Worm (Caenorhabditis elegans): ENCODE data around the gene T10G3.1.

T10G3.1 gene

DNA sequence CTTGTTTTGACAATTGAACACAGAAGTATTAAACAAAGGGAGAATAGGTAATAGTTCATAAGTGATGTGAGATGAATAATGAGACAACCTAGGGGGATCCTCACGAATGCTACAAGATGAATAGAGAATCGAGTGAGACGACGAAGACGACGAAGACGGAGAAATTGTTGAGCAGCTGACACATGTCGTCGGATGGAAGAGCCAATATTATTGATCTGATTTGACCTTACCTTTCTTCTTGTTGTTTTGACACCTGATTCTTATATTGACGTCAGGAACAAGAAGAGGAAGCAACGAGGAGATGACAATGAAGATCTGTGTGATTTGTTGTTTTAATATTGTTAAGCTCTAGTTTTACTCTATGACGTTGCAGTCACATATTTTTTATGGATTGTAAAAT lies at the start of gene T10G3.1:
T10G3.1 (minus strand) TSS at position 213 of the 400 bp plus-strand sequence.
- TF ChIP-seq ceh-79 (tag; optimal IDR thresholded peaks at IDR 0.05) (no peak), B0019.2 (GFP tag; conservative IDR thresholded peaks at IDR 0.05) (no peak), dox-1 (GFP tag; IDR thresholded peaks at IDR 0.05) (no peak), F23B12.7 (tag; optimal IDR thresholded peaks at IDR 0.05; ENCODE audit: insufficient read depth) (no peak), nfyb-1 (GFP tag; IDR thresholded peaks at IDR 0.05) (no peak), F10E7.11 (tag; optimal IDR thresholded peaks at IDR 0.05) (no peak), zfh-2 (GFP tag; conservative IDR thresholded peaks at IDR 0.05) (no peak), K11D2.4 (GFP tag; IDR thresholded peaks at IDR 0.05) (no peak), bed-1 (GFP tag; IDR thresholded peaks at IDR 0.05) (no peak), mxl-1 (tag; optimal IDR thresholded peaks at IDR 0.05) (no peak), hmg-1.2 (GFP tag; IDR thresholded peaks at IDR 0.05) (no peak), ama-1 (optimal IDR thresholded peaks at IDR 0.05) (no peak), ama-1 (GFP tag; optimal IDR thresholded peaks at IDR 0.05) (no peak), ztf-25 (GFP tag; IDR thresholded peaks at IDR 0.05) (no peak), somi-1 (GFP tag; optimal IDR thresholded peaks at IDR 0.05) (no peak)

ce11 chrV:13523194-13523593 lies 49.7 kb upstream of the T10G3.1 start, which contains the start of gene R11G10.3:
TSS of gene R11G10.3 (plus strand) at chrV:13523494.
- no peak for TF ChIP-seq ama-1 (optimal IDR thresholded peaks at IDR 0.05)
- no peak for TF ChIP-seq ama-1 (GFP tag; optimal IDR thresholded peaks at IDR 0.05)
- TF ChIP-seq nhr-90 (tag; optimal IDR thresholded peaks at IDR 0.05): no peak
- no peak for TF ChIP-seq let-607 (tag; optimal IDR thresholded peaks at IDR 0.05)
- no peak for TF ChIP-seq egl-18 (GFP tag; IDR thresholded peaks at IDR 0.05)
- no peak for TF ChIP-seq madf-10 (tag; optimal IDR thresholded peaks at IDR 0.05)
- no peak for TF ChIP-seq T07F8.4 (tag; optimal IDR thresholded peaks at IDR 0.05)
- TF ChIP-seq atf-7 (tag; optimal IDR thresholded peaks at IDR 0.05): no peak
- no peak for TF ChIP-seq cebp-1 (GFP tag; IDR thresholded peaks at IDR 0.05)
- TF ChIP-seq cebp-1 (tag; optimal IDR thresholded peaks at IDR 0.05): no peak
- no peak for TF ChIP-seq athp-1 (tag; optimal IDR thresholded peaks at IDR 0.05)
- no peak for TF ChIP-seq nhr-120 (GFP tag; IDR thresholded peaks at IDR 0.05)
- no peak for TF ChIP-seq sptf-2 (GFP tag; optimal IDR thresholded peaks at IDR 0.05)
- TF ChIP-seq repo-1 (tag; optimal IDR thresholded peaks at IDR 0.05): no peak
- no peak for TF ChIP-seq hlh-12 (tag; optimal IDR thresholded peaks at IDR 0.05)
- no peak for TF ChIP-seq F57C9.4 (tag; optimal IDR thresholded peaks at IDR 0.05)
- no peak for TF ChIP-seq B0261.1 (tag; optimal IDR thresholded peaks at IDR 0.05)
- no peak for TF ChIP-seq F52B5.7 (tag; optimal IDR thresholded peaks at IDR 0.05)

- TF ChIP-seq K11D2.4 (GFP tag; IDR thresholded peaks at IDR 0.05) (no peak), egrh-3 (GFP tag; IDR thresholded peaks at IDR 0.05) (no peak), nfya-1 (tag; optimal IDR thresholded peaks at IDR 0.05; ENCODE audit: borderline replicate concordance, insufficient read depth) (no peak), cebp-2 (GFP tag; IDR thresholded peaks at IDR 0.05) (no peak), sptf-2 (GFP tag; optimal IDR thresholded peaks at IDR 0.05) (no peak), F37B4.10 (GFP tag; IDR thresholded peaks at IDR 0.05) (no peak), rpc-1 (optimal IDR thresholded peaks at IDR 0.05) (no peak), rpc-1 (tag; optimal IDR thresholded peaks at IDR 0.05) (no peak), ztf-6 (GFP tag; IDR thresholded peaks at IDR 0.05) (no peak), Y56A3A.18 (GFP tag; IDR thresholded peaks at IDR 0.05) (no peak), sea-2 (GFP tag; IDR thresholded peaks at IDR 0.05) (no peak), lir-1 (GFP tag; conservative IDR thresholded peaks at IDR 0.05) (no peak)
Observed at ce11 chrV:13515115-13515514, 41.6 kb upstream of the T10G3.1 start, which contains the start of gene semi-1. TSS of gene semi-1 (minus strand) at chrV:13515215.

Measured in whole organism, young adult.